Worm (Caenorhabditis elegans) whole organism, mixed stage, embryonic: ENCODE data around the gene molo-1.

Source experiments
- blmp-1 ChIP-seq: fragments of 150-350 bp; optimal IDR thresholded peaks from 2 replicates; lab custom pipeline; 2014; ENCODE audit warnings: missing biosample characterization, missing genetic modification characterization
- ces-1 ChIP-seq: fragments of 150-350 bp; optimal IDR thresholded peaks from 2 replicates; lab custom pipeline; 2014; ENCODE audit warnings: missing biosample characterization, missing genetic modification reagents, missing genetic modification characterization
- flh-1 ChIP-seq: fragments of 200-800 bp; sonication (Bioruptor generic); optimal IDR thresholded peaks from 2 replicates; lab custom pipeline; 2018; ENCODE audit warnings: mild to moderate bottlenecking, missing genetic modification characterization, moderate library complexity, missing compliant biosample characterization
- lsy-2 ChIP-seq: fragments of 150-350 bp; optimal IDR thresholded peaks from 2 replicates; lab custom pipeline; 2014; ENCODE audit warnings: missing biosample characterization, missing genetic modification characterization
- mep-1 ChIP-seq: fragments of 150-350 bp; optimal IDR thresholded peaks from 2 replicates; lab custom pipeline; 2017; ENCODE audit warnings: missing biosample characterization, missing genetic modification reagents, missing genetic modification characterization, inconsistent platforms
- nhr-237 ChIP-seq: fragments of 150-350 bp; optimal IDR thresholded peaks from 2 replicates; lab custom pipeline; 2014; ENCODE audit warnings: missing biosample characterization, missing genetic modification characterization
- nhr-76 ChIP-seq: sonication (generic microtip); optimal IDR thresholded peaks from 2 replicates; lab custom pipeline; 2017; ENCODE audit warnings: missing biosample characterization, missing genetic modification characterization
- pha-4 ChIP-seq: fragments of 150-350 bp; optimal IDR thresholded peaks from 2 replicates; lab custom pipeline; 2018; ENCODE audit warnings: missing biosample characterization, missing genetic modification reagents, missing genetic modification characterization
- unc-62 ChIP-seq: fragments of 150-350 bp; optimal IDR thresholded peaks from 2 replicates; lab custom pipeline; 2014; ENCODE audit warnings: missing biosample characterization, missing genetic modification reagents, missing genetic modification characterization

DNA sequence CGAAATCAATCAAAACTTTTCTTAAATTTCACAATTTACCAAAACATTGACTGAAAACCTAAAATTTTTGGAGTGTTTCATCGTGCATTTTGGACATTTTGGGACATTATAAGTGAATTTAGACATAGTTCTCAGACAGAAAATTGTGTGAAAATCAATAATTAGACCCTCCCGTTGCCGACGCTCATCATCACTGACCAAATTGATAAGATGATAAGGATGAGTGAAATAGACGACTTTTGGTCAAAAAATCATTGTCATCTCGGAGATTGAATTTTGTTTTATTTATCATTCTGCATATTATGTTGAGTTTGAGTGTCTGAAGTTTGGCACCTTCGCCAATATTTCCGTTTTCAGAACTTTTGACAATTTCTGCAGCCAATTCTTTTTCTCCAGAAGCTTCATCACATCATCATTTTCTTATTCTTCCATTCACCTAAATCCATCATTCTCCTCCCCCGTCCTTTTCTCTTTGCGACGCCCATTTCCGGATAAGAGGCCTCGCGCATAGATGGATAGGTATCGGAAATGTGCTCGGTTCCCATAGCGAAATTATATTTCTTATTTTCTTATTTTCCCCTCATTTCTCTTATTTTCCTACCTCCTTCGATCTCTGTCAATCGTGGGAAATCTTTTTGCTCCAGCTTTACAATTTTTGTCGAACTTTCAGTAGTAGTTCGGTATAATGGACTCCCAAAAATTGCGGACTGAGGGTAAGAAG, 38.0 kb downstream of the molo-1 start, which contains the start of gene bas-1:
- TF ChIP-seq mep-1 (tag; lab: Kevin White, UChicago) (no peak), pha-4 (no peak), lsy-2 (tag; lab: Kevin White, UChicago) (no peak), unc-62 (GFP tag; lab: Kevin White, UChicago) (no peak), flh-1 (GFP tag; lab: Kevin White, UChicago) (no peak), blmp-1 (tag; lab: Kevin White, UChicago) (no peak), ces-1 (GFP tag; lab: Kevin White, UChicago) (no peak), nhr-237 (tag; lab: Kevin White, UChicago) (no peak), nhr-76 (no peak)
